Fruit fly (Drosophila melanogaster) whole organism: Measurements from ENCODE around the gene Ca-beta.

Experiments used
- CG8478 ChIP-seq: fragments of >200 bp; optimal IDR thresholded peaks from 2 replicates; lab custom pipeline; 2018; ENCODE audit warnings: inconsistent platforms
- Dll ChIP-seq: fragments of >200 bp; optimal IDR thresholded peaks from 2 replicates; lab custom pipeline; 2017
- EcR ChIP-seq, 2 experiments: fragments of >200 bp; optimal IDR thresholded peaks; 2 replicates each; lab custom pipeline; 2017; ENCODE audit warnings: missing biosample characterization in 2 of 2, missing genetic modification characterization in 2 of 2, missing genetic modification reagents in 2 of 2
- pan ChIP-seq: fragments of >200 bp; optimal IDR thresholded peaks from 2 replicates; lab custom pipeline; 2017
- psq ChIP-seq: fragments of >200 bp; optimal IDR thresholded peaks from 2 replicates; lab custom pipeline; 2017
- usp ChIP-seq: fragments of >200 bp; optimal IDR thresholded peaks from 2 replicates; lab custom pipeline; 2017; ENCODE audit warnings: missing biosample characterization, missing genetic modification characterization, mixed read lengths

The Ca-beta gene

dm6 chr2L:11221296-11221698 lies 18.0 kb upstream of the Ca-beta start:
- TF ChIP-seq usp (no peak), Dll (lab: Kevin White, UChicago) (peak; percentile 60)

DNA sequence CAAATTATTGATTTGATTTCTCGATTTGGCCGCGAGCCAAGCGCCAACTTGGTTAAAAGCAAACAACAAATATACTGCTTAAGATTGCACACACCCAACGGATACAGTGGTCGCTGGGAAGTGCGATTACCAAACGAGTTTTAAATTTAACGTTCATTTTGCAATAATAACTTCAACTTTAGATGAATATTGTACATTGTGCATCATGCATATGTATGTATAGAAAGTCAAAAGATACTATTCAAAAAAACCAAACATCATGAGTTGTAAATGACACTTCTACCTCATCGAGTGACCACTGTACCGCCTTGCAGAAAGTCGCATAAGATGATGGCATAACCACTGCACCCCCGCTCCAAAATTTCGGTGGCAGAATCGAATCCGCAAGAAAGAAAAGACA lies 17.4 kb upstream of the Ca-beta start:
- no peak for TF ChIP-seq psq (lab: Kevin White, UChicago)
- no peak for TF ChIP-seq EcR (GFP tag; optimal IDR thresholded peaks at IDR 0.05; lab: Kevin White, UChicago)
- no peak for TF ChIP-seq pan (lab: Kevin White, UChicago)
- no peak for TF ChIP-seq Dll (lab: Kevin White, UChicago)
- TF ChIP-seq CG8478 (lab: Kevin White, UChicago) = no peak
- no peak for TF ChIP-seq usp

dm6 chr2L:11219446-11220038 lies 16.2 kb upstream of the Ca-beta start:
- no peak for TF ChIP-seq CG8478 (lab: Kevin White, UChicago)
- TF ChIP-seq pan (lab: Kevin White, UChicago) = no peak
- no peak for TF ChIP-seq EcR (GFP tag; optimal IDR thresholded peaks at IDR 0.05; lab: Kevin White, UChicago)
- no peak for TF ChIP-seq Dll (lab: Kevin White, UChicago)
- TF ChIP-seq usp = no peak
- no peak for TF ChIP-seq psq (lab: Kevin White, UChicago)

DNA sequence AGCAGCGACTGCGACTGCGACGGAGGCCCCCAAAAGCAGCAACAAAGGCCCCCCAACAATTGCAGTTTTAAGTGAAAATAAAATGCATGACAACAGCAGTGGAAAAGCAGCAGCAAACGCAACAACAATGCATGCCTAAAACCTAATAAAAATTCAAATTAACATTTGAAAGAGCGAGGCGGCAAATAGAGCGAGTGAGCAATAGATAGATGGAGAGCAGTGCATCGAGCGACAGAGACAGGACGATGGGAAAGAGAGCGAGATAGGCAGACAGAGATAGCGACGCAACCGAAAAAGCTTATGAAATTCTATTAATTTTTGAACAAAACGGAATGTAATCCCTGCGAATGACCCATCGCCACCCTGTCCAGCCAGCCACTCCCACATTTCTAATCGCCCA lies 15.6 kb upstream of the Ca-beta start:
- TF ChIP-seq CG8478 (lab: Kevin White, UChicago) = no peak
- TF ChIP-seq psq (lab: Kevin White, UChicago) = no peak
- TF ChIP-seq usp = no peak
- TF ChIP-seq Dll (lab: Kevin White, UChicago) = no peak
- no peak for TF ChIP-seq EcR (GFP tag; optimal IDR thresholded peaks at IDR 0.05; lab: Kevin White, UChicago)
- TF ChIP-seq pan (lab: Kevin White, UChicago) = no peak

- TF ChIP-seq Dll (lab: Kevin White, UChicago) (no peak), EcR (GFP tag; optimal IDR thresholded peaks at IDR 0.05; lab: Kevin White, UChicago) (no peak), CG8478 (lab: Kevin White, UChicago) (no peak), psq (lab: Kevin White, UChicago) (no peak)
These were observed 7.9 kb upstream of the Ca-beta start for dm6 chr2L:11210970-11211967.

- TF ChIP-seq usp = no peak
- no peak for TF ChIP-seq Dll (lab: Kevin White, UChicago)
- TF ChIP-seq psq (lab: Kevin White, UChicago) = no peak
- TF ChIP-seq pan (lab: Kevin White, UChicago) = no peak
- TF ChIP-seq CG8478 (lab: Kevin White, UChicago) = no peak
- no peak for TF ChIP-seq EcR (GFP tag; optimal IDR thresholded peaks at IDR 0.05; lab: Kevin White, UChicago)
These were observed 7.0 kb upstream of the Ca-beta start, which contains the start of gene ab for dm6 chr2L:11210324-11210758. Gene ab (plus strand): TSS chr2L:11210678.

dm6 chr2L:11208563-11209344 lies 5.4 kb upstream of the Ca-beta start:
- TF ChIP-seq usp (no peak), psq (lab: Kevin White, UChicago) (no peak), Dll (lab: Kevin White, UChicago) (no peak), pan (lab: Kevin White, UChicago) (no peak), CG8478 (lab: Kevin White, UChicago) (no peak), EcR (GFP tag; optimal IDR thresholded peaks at IDR 0.05; lab: Kevin White, UChicago) (no peak)

- TF ChIP-seq CG8478 (lab: Kevin White, UChicago) (no peak), usp (no peak), EcR (GFP tag; optimal IDR thresholded peaks at IDR 0.05; lab: Kevin White, UChicago) (no peak), psq (lab: Kevin White, UChicago) (no peak), Dll (lab: Kevin White, UChicago) (no peak), pan (lab: Kevin White, UChicago) (no peak)
These were observed 4.1 kb upstream of the Ca-beta start for dm6 chr2L:11207471-11207870.

- no peak for TF ChIP-seq EcR (GFP tag; optimal IDR thresholded peaks at IDR 0.05; lab: Kevin White, UChicago)
- TF ChIP-seq pan (lab: Kevin White, UChicago) = no peak
- TF ChIP-seq Dll (lab: Kevin White, UChicago) = no peak
- no peak for TF ChIP-seq CG8478 (lab: Kevin White, UChicago)
- no peak for TF ChIP-seq psq (lab: Kevin White, UChicago)
- TF ChIP-seq usp = no peak
These were observed 3.4 kb upstream of the Ca-beta start for dm6 chr2L:11206604-11207238.

DNA sequence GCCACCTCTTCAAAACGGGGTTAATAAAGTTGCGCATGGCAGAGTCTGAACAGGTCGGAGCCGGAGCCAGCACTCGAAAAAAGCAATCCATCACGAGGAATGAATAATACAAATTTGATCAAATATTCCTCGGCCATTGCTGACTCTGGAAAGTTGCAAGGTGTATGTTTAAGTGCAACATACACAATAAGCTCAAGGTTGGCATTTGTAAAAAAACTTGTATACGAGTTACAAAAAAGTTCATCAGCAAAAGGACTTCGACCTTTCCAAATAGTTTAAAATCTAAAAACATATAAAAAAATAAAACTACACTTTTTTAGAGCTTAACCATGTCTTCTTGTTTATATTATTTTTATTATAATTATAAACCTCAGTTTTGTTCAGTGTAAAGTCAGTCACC lies 2.6 kb downstream of the Ca-beta start:
- TF ChIP-seq Dll (lab: Kevin White, UChicago) = no peak
- no peak for TF ChIP-seq CG8478 (lab: Kevin White, UChicago)
- TF ChIP-seq EcR (GFP tag; optimal IDR thresholded peaks at IDR 0.05; lab: Kevin White, UChicago) = no peak
- no peak for TF ChIP-seq psq (lab: Kevin White, UChicago)
- no peak for TF ChIP-seq usp
- no peak for TF ChIP-seq pan (lab: Kevin White, UChicago)
